Fruit fly (Drosophila melanogaster) ovary, adult (tissue): ENCODE measurements around the gene AMPdeam.

ENCODE experiments used
- CG17801 ChIP-seq: fragments of 200-800 bp; optimal IDR thresholded peaks from 2 replicates; lab custom pipeline; 2019; ENCODE audit warnings: missing biosample characterization, mild to moderate bottlenecking, missing genetic modification characterization, moderate library complexity; ENCODE audit not compliant: partially characterized antibody

The AMPdeam gene

DNA sequence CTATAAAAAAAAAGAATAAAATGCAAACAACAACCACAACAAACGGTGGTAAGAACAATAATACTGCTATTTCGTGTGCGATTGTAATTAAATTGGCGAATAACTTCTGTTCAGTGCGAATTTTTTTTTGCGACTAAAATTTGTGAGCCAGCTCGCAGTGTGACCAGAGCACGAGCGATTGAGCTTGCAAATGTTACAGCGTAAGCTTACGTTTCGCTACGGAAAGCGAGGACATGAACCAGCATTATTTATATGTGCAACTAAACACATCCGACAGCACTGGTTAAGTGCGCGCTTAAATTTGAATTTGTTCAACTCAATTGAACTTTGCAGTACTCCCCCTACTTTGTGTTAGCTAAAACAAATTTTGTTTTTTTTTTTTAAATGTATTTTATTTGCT, at the start of gene AMPdeam:
Gene AMPdeam (minus strand): TSS at position 139 of the 400 bp plus-strand sequence.
- peak; percentile 52 for TF ChIP-seq CG17801

DNA sequence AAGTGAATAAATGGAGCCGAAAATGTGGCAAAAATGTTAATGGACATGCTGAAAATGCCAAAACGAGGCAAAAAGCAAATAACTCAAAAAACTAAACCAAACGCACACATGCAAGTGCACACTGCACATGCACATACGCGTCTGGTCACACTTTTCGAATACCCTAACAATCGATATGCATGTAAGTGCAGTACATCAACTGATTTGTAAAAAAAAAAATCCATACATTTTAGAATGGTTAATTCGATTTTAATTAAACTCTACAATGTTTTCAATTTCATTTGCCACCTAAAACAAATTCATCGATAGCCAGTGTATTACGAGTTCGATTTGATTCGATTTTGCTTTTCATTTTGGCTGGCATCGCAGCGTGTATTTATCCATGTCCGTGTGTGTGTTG, 48.9 kb upstream of the AMPdeam start:
- no peak for TF ChIP-seq CG17801

DNA sequence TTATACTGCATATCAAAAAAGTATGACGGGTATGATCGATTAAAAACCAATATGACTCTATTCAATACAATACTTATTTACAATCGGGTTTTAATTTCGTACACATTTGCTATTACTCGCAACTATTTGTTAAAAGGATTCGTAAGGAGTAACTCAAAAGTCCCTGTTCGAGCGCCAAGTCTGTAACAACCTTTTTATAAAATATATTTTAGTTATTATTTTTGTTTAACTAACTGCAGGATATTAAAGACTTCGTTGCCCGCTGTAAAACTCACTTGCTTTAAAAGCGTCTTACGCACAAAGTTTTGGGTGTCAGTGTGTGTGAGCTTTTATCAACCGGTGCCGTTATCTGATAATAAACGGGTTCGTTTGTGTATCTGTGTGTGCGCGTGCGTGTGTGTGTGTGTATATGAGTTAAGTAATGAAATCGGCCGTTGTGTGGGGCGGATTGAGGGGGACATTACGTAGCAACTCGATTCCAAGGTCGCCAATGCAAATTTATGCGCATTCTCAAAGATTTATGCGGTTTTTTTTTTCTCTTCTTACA, 45.3 kb upstream of the AMPdeam start:
- no peak for TF ChIP-seq CG17801

DNA sequence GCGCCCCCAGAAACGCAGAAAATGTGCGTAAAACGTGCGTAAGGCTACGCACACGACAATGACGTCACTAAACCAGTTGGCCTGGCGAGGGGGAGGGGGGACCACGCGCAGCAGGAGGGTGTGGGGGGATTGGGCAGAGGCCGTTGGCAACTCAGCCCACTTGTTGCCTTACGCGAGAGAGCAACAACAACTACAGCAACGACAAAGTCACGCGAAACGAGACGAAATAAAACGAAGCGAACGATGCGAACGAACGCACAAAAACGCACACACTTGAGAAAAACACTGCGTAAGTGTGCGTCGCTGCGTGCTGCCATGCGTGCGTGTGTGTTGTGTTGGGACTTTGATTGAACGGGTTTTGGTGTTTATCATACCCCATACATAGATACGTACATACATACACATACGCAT, 44.8 kb upstream of the AMPdeam start:
- no peak for TF ChIP-seq CG17801

DNA sequence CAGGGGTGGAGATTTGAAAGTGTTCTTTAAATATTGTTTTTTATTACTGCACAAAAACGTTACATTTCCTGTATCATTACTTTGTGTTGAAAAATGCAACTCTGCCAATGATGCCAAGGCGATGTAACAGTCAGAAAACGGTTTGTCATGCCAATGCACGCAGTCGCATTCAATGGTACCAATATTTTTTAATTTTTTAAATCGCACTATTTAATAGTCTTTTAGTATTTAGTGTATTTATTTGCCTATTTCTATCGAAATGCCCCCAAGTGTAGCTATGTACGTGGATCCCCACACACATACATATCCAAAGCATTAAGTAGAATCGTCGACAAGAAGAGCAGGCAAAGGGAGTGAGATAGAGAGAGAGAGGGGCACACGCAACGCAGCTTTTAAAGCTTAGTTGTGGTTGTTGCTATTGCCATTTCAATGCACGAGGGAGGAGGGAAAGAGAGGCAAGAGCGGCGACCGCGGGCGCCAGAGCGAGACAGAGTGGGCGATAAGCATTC, 43.6 kb upstream of the AMPdeam start:
- peak; percentile 21 for TF ChIP-seq CG17801

DNA sequence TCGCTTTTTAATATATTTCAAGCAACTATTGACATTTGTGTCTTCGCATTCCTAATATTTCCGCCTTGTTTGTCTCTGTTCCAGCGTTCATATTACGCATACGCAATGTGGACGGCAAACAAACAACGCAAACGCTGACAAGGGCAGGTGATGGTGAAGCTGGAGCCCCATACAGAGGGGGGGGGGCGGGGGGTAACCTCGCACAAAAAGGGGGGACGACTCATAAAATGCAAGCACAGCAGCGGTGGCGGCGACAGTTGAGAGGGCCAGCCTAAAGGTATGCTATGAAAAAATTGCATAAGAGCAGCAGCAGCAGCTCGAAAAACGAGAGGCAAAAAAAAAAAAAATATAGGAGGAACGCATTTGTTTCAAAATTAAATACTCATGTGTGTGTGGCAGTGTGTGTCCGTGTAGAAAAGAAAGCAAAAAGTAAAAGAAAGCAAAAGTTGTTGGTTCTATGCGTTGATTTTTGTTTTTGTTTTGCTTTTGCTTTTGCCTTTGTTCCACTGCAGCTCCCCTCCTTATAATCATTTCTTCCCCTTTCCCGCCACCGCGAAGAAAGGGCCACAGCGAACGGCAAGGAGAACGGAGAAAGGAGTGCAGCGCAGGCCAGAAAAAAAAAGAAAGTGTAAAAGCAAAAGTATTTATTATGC, 33.6 kb upstream of the AMPdeam start:
- TF ChIP-seq CG17801: no peak

DNA sequence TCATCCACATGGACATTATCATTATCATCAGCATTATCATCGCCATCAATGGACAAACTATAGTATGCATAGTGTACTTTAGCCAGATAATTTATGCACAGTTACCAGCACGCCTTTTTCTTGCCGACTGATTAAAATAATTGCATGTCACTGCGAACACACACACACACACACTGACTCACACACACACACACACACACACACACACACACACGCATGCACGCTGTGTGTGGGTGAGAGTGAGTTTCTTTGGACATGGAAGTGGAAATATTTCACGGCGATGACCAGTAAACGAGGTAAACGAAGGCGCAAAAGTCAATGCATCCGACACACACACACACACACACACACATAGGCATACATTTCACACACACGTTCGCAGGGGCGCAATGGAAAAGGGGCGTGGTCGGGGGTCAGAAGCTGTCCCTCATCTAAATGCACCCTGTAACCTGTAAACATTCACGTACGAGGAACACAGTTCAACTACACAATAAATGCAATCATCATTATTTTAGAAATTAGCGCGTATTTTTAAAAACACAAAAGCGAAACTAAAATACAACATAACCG, 1.3 kb downstream of the AMPdeam start:
- TF ChIP-seq CG17801: no peak

DNA sequence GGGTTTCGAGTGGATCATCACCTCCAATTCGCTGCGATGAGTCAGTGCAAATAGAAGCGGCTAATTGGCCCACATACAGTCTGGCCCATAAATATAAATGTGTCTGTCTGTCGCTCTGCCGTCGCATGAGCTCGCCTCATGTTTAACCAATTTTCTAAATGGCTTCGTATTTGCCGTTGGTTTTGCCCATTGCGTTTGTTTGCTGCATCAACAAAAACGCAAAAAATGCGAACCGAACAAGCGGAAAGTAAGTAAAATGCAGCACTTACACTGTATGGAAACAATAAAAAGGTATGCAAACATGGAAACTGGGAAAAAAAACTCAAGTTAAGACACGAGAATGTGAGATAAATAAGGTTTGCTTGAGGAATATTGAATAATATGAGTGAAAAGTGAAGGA, 2.2 kb downstream of the AMPdeam start:
- no peak for TF ChIP-seq CG17801

DNA sequence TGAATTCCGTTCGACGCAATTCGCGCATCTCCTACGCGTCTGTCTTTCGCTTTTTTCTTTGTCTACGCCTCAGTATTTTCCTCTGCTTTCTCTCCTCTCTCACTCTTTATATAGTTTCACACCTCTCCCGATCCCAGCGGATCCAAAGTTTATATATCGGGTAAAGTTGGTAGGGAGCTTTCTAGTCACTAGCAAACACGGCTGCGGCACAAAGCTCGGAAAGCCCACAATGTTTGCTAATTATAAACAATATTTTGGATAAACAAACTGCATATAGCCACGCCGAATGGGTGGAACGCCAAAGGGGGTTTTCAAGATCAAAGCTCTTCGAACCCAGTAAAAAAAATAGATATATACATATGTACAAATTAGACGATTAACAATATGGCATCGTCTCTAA, 5.6 kb downstream of the AMPdeam start:
- TF ChIP-seq CG17801: peak; percentile 67

DNA sequence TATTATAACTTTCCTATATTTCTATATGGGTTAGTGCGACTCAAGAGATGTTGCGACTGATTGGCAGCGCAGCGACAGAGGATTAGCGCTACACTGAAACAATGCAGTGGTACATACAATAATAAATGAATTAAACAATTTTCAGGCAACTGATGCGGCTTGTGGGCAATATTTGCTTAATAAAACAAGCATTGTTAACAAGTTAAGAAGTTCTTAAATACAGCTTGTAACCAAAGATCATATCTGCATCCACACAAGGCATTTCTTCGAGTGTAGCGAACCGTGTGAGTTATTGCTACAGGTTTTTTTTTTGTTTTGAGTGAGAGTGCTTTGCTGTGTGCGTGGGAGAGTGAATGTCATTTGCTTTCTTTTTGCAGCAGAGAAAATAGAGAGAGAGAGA, 6.8 kb downstream of the AMPdeam start:
- peak; percentile 70 for TF ChIP-seq CG17801

DNA sequence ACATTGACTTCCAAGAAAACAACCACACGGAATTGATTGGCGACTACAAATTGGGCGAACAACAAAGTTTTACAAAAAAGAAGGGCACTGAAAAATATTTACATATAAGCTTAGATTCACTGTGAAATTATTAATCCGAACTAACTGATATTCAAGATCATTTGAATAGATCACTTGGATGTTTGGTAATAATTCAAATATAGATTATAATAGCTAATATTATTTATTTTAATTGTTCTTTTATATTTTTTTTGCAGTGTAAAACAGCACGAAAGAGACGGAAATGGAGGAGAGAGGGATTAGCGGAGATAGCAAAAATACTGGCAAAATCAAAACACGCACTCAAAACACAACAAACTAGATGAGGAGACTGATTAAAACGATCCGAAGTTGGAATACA, 7.4 kb downstream of the AMPdeam start:
- peak; percentile 75 for TF ChIP-seq CG17801

DNA sequence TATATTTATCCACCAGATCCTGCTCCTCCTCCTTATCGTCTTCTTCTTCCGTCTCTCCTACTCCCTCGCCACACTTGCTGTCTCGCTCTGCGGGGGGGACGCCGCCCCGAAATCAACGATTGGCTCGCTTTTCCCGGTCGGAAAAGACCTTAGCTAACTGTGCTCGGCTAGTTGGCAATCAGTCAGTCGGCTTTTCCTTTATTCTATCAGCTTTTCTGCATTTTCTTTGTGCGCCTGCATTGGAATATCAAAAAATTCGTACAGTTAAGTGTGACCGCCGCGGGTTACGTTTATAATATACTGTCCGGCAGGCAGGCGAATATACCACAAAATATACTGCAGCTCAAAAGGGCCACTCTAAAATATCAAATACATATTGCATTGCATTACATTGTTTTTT, 15.6 kb downstream of the AMPdeam start, which contains the start of gene jub:
Gene jub (minus strand): TSS at position 289 of the 400 bp plus-strand sequence.
- TF ChIP-seq CG17801: peak; percentile 30

DNA sequence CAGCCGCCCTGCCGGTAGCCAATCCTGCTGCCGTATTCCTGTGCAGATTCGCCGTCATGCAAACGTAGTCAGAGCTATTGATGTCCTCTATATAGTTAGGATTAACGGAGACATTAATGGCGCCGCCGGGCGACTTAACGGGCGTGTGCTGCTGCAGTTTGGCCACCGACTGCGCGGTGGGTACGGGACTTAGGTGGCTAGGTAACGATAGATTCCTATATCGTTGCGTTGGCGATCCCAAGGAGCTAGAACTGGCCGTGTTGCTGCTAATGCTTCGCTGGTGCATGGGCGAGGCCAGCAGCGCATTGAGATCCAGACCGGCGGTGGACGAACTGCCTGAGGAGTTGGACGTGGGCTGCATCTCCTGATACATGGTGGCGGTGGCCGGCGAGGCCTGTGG, 16.8 kb downstream of the AMPdeam start:
- TF ChIP-seq CG17801: no peak

DNA sequence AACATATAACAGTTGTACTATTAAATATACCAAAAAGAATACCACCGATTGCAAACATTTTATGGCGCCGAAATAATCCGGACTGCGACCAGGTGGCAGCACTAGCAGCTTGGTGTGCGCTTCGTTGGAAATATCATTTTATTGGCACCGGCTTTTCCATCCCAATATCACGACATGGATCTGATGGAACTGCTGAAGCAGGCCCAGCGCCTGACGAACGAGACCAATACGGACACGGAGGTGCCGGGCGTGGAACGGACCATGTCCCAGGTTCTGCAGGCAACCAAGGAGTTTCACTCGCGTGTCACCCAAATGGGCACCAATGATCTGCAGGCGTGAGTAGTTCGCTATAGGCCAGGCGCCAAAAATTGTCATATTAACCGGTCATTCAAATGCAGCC, 22.9 kb downstream of the AMPdeam start, which contains the start of gene Nup93-1:
Gene Nup93-1 (plus strand): TSS at position 74 of the 400 bp plus-strand sequence.
- no peak for TF ChIP-seq CG17801

DNA sequence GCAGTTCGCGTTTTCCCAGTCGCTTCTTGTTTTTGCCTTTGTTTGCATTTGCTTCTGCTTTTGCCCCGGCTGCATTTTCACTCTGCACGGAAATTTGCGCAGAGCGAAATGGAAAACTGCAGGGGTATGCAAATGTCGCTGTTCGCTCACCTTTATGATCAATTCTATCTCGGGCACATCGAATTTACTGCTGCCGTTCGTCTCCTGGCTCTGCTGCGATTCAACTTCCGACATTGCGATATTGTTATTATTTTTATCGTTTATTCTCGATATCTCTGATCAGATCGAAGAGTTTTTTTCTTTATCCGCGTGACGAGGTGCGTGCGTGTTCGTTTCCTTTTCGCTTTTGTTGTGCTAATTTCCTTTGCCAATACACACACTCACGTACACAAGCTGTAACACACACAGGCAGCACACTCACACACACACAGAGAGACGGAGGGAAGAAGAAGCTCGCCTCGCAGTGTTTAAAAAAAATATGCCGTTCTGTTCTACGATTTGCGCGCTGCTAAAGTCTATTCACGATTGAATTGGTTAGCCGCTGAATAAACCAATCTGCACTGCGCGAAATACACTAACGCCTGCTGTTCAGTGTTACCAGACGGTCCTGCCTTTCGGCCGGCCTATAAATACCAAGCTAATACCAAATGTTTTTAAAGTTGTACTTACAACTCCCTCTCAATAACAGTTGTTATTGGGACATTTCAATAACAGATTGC, 23.7 kb downstream of the AMPdeam start, which contains the start of gene Clic:
Gene Clic (minus strand): TSS at position 533 of the 719 bp plus-strand sequence.
- TF ChIP-seq CG17801: peak; percentile 44

DNA sequence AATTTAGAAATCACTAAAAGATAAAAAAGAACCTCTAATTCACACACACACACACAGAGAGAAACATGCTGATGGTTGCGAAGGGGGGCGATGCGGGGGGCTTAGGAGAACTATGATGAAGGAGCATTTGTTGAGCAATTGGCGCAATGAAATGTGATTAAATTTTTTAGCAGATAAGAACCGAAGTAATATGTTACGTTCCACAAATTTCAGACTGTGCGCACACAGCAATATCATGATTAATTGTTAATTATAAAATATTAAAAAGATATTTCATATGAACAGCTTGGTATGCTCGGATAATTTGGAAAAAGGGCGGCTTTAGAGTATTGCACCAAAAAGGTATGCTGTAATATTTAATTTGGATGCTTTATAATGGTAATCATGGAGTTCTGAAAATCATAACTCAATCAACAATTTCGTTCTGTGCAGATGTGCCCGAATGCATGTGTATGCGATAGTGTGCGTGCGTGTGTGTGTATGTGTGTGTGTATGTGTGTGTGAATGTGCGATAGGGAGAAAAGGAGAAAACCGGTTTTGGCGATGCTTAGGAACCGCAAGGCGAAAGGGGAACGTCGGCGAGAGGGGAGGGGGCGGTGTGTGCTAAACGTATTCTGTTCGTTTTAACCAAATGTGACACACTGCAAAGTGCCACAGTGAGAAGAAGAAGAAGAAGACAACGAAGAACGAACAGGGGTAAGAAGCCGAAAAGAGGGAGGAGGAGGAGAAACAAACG, 24.5 kb downstream of the AMPdeam start:
- no peak for TF ChIP-seq CG17801
